Fruit fly (Drosophila melanogaster): ENCODE results near the gene CG14562.

Gene CG14562

dm6 chr3L:21961892-21962518, 20.0 kb downstream of the CG14562 start, which contains the start of gene Chs2:
Gene Chs2, plus strand, starts transcription at chr3L:21962401.
- TF ChIP-seq CG17801 (GFP tag; optimal IDR thresholded peaks at IDR 0.05; ENCODE audit: partially characterized antibody) = no peak

- TF ChIP-seq CG17801 (GFP tag; optimal IDR thresholded peaks at IDR 0.05; ENCODE audit: partially characterized antibody) = no peak
These were observed 21.3 kb downstream of the CG14562 start for dm6 chr3L:21963293-21963692.

DNA sequence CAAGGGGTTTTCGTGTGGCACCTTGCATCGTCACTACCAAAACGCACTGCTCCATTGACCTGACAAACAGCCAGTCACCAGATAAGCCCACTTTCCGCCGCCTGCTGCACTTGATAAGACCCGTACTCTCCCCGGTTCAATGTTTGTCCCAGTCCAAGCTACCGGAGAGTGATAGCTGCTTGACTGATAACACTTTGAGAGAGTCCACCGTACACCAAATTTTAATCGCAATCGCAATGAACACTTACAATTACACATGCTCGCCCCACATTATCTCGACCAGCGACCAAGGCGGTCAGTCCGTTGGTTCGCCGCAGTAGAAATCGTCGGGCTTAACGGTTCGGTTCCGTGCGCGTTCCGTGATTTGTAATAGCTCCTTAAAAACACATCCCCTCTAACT, 29.7 kb downstream of the CG14562 start, which contains the start of gene P5CS:
Gene P5CS, plus strand, starts transcription at position 268 of the 400 bp plus-strand sequence.
- TF ChIP-seq CG17801 (GFP tag; optimal IDR thresholded peaks at IDR 0.05; ENCODE audit: partially characterized antibody) = no peak

- no peak for TF ChIP-seq CG17801 (GFP tag; optimal IDR thresholded peaks at IDR 0.05; ENCODE audit: partially characterized antibody)
These were observed 30.4 kb downstream of the CG14562 start for dm6 chr3L:21972162-21973022.

DNA sequence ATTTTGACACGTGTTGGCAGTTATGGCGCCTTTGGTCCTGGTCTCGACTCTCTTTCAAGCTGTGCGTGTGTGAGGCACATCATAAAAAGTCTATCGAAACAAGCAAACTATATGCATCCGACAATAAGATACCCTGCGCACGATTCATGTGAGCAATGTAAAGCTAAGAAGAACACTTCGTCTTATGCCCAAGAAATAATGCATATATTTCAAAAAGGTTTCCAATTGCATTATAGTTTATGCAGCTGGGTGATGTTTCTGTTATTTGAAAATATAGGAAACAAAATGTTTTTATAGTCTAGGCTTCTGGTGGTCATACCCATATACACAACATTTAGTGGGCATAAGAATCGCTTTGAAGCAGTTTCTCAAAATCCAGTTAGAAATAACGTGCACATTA, 31.6 kb downstream of the CG14562 start:
- TF ChIP-seq CG17801 (GFP tag; optimal IDR thresholded peaks at IDR 0.05; ENCODE audit: partially characterized antibody) = no peak

- TF ChIP-seq CG17801 (GFP tag; optimal IDR thresholded peaks at IDR 0.05; ENCODE audit: partially characterized antibody) = no peak
These were observed 37.8 kb downstream of the CG14562 start for dm6 chr3L:21979789-21980188.

dm6 chr3L:21984910-21985309, 42.9 kb downstream of the CG14562 start, which contains the start of gene Act79B:
Gene Act79B, plus strand, starts transcription at chr3L:21985210.
- TF ChIP-seq CG17801 (GFP tag; optimal IDR thresholded peaks at IDR 0.05; ENCODE audit: partially characterized antibody) = no peak

dm6 chr3L:21994000-21994399, 52.0 kb downstream of the CG14562 start:
- TF ChIP-seq CG17801 (GFP tag; optimal IDR thresholded peaks at IDR 0.05; ENCODE audit: partially characterized antibody) = no peak
